Worm (Caenorhabditis elegans): ENCODE results near the gene H09F14.1.

DNA sequence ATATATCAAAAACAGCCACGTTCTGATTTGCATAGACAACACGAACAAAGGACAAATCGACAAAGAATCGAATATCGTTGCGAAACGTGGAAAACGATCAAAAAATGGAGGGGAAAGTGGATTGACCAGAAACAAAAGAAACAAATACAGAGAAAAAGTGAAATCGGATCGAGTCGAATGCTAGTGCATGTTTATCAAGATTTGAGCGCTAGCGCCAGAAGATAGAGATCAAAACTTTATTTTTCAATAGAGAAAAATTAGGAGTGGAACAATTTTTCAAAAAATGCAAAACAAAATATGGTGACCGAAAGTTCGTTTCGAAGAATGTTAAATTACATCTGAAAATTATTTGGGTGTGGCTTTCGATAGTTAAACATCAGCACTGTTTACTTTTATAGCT lies 46.6 kb upstream of the H09F14.1 start:
- TF ChIP-seq ama-1 (optimal IDR thresholded peaks at IDR 0.05): no peak
- no peak for TF ChIP-seq irx-1 (tag; optimal IDR thresholded peaks at IDR 0.05)
- no peak for TF ChIP-seq C04F5.9 (tag; optimal IDR thresholded peaks at IDR 0.05)
- TF ChIP-seq nhr-12 (tag; optimal IDR thresholded peaks at IDR 0.05): no peak
- no peak for TF ChIP-seq unc-62 (GFP tag; optimal IDR thresholded peaks at IDR 0.05)
- TF ChIP-seq mdl-1 (tag; optimal IDR thresholded peaks at IDR 0.05): no peak
- no peak for TF ChIP-seq aly-2 (tag; optimal IDR thresholded peaks at IDR 0.05)
- TF ChIP-seq pax-3 (tag; optimal IDR thresholded peaks at IDR 0.05): no peak
- no peak for TF ChIP-seq elt-2 (tag; optimal IDR thresholded peaks at IDR 0.05)
- TF ChIP-seq dpl-1 (GFP tag; optimal IDR thresholded peaks at IDR 0.05): no peak
- TF ChIP-seq fkh-4 (tag; optimal IDR thresholded peaks at IDR 0.05; ENCODE audit: borderline replicate concordance): no peak
- TF ChIP-seq nhr-28 (tag; optimal IDR thresholded peaks at IDR 0.05): no peak

Measured in whole organism, L1 larva.